Worm (Caenorhabditis elegans) whole organism, late embryonic: ENCODE measurements around the gene exos-8.

Source experiments
- C08G9.2 ChIP-seq: sonication (generic microtip); optimal IDR thresholded peaks from 2 replicates; lab custom pipeline; 2016; ENCODE audit warnings: mild to moderate bottlenecking, missing genetic modification characterization, moderate library complexity, missing compliant biosample characterization
- C38D4.7 ChIP-seq: fragments of 200-800 bp; sonication (Bioruptor generic); optimal IDR thresholded peaks from 2 replicates; lab custom pipeline; 2018; ENCODE audit warnings: mild to moderate bottlenecking, missing genetic modification characterization, moderate library complexity, missing compliant biosample characterization
- K02D7.2 ChIP-seq: sonication (generic microtip); optimal IDR thresholded peaks from 2 replicates; lab custom pipeline; 2017; ENCODE audit warnings: mild to moderate bottlenecking, missing genetic modification characterization, missing compliant biosample characterization
- K09A11.1 ChIP-seq: sonication (generic microtip); optimal IDR thresholded peaks from 2 replicates; lab custom pipeline; 2017; ENCODE audit warnings: antibody characterized with exemption, mild to moderate bottlenecking, missing genetic modification characterization, missing compliant biosample characterization; ENCODE audit not compliant: insufficient read depth
- T23F11.4 ChIP-seq: fragments of 200-800 bp; sonication (Bioruptor generic); optimal IDR thresholded peaks from 2 replicates; lab custom pipeline; 2018; ENCODE audit warnings: mild to moderate bottlenecking, missing genetic modification characterization, missing compliant biosample characterization
- Y22D7AL.16 ChIP-seq: sonication (generic microtip); optimal IDR thresholded peaks from 2 replicates; lab custom pipeline; 2016; ENCODE audit warnings: missing genetic modification characterization, missing compliant biosample characterization
- ceh-14 ChIP-seq: sonication (generic microtip); optimal IDR thresholded peaks from 2 replicates; lab custom pipeline; 2016; ENCODE audit warnings: missing genotype, missing genetic modification characterization, missing compliant biosample characterization
- ceh-18 ChIP-seq: sonication (generic microtip); optimal IDR thresholded peaks from 2 replicates; lab custom pipeline; 2016; ENCODE audit warnings: missing genetic modification characterization, missing compliant biosample characterization
- ceh-19 ChIP-seq: fragments of 200-800 bp; sonication (Bioruptor generic); optimal IDR thresholded peaks from 2 replicates; lab custom pipeline; 2018; ENCODE audit warnings: mild to moderate bottlenecking, missing genetic modification characterization, missing compliant biosample characterization
- ceh-2 ChIP-seq: sonication (generic microtip); optimal IDR thresholded peaks from 2 replicates; lab custom pipeline; 2016; ENCODE audit warnings: missing genotype, missing genetic modification characterization, missing compliant biosample characterization
- ceh-22 ChIP-seq: sonication (generic microtip); optimal IDR thresholded peaks from 2 replicates; lab custom pipeline; 2017; ENCODE audit warnings: missing biosample characterization, missing genetic modification characterization
- ceh-31 ChIP-seq: sonication (generic microtip); optimal IDR thresholded peaks from 2 replicates; lab custom pipeline; 2016; ENCODE audit warnings: missing genetic modification characterization, missing compliant biosample characterization
- ceh-34 ChIP-seq: sonication (generic microtip); optimal IDR thresholded peaks from 2 replicates; lab custom pipeline; 2016; ENCODE audit warnings: mild to moderate bottlenecking, missing genetic modification characterization, missing compliant biosample characterization
- ceh-45 ChIP-seq: fragments of 200-800 bp; sonication (Bioruptor generic); IDR thresholded peaks from 2 replicates; pipeline ENCODE4 v1.3.6; 2022; ENCODE audit warnings: missing genetic modification reagents, missing genetic modification characterization, missing compliant biosample characterization
- ceh-48 ChIP-seq: sonication (generic microtip); optimal IDR thresholded peaks from 2 replicates; lab custom pipeline; 2016; ENCODE audit warnings: missing genetic modification characterization, inconsistent platforms, missing compliant biosample characterization
- ceh-6 ChIP-seq: fragments of 200-800 bp; sonication (Bioruptor generic); optimal IDR thresholded peaks from 2 replicates; lab custom pipeline; 2018; ENCODE audit warnings: mild to moderate bottlenecking, missing genetic modification characterization, missing compliant biosample characterization
- ceh-9 ChIP-seq: sonication (generic microtip); optimal IDR thresholded peaks from 2 replicates; lab custom pipeline; 2016; ENCODE audit warnings: mild to moderate bottlenecking, missing genetic modification characterization, inconsistent platforms, missing compliant biosample characterization
- che-1 ChIP-seq: sonication (generic microtip); optimal IDR thresholded peaks from 2 replicates; lab custom pipeline; 2016; ENCODE audit warnings: mild to moderate bottlenecking, missing genetic modification characterization, missing compliant biosample characterization
- dmd-4 ChIP-seq: sonication (generic microtip); optimal IDR thresholded peaks from 2 replicates; lab custom pipeline; 2016; ENCODE audit warnings: borderline replicate concordance, missing genetic modification characterization, missing compliant biosample characterization
- elt-2 ChIP-seq: sonication (generic microtip); optimal IDR thresholded peaks from 2 replicates; lab custom pipeline; 2016; ENCODE audit warnings: missing genetic modification reagents, missing genetic modification characterization, missing compliant biosample characterization
- elt-4 ChIP-seq: sonication (generic microtip); optimal IDR thresholded peaks from 2 replicates; lab custom pipeline; 2016; ENCODE audit warnings: missing genetic modification characterization, missing compliant biosample characterization
- ets-4 ChIP-seq: sonication (generic microtip); optimal IDR thresholded peaks from 2 replicates; lab custom pipeline; 2016; ENCODE audit warnings: missing genetic modification characterization, missing compliant biosample characterization
- eyg-1 ChIP-seq: sonication (generic microtip); optimal IDR thresholded peaks from 2 replicates; lab custom pipeline; 2016; ENCODE audit warnings: missing genotype, missing genetic modification characterization, missing compliant biosample characterization
- fax-1 ChIP-seq: sonication (generic microtip); optimal IDR thresholded peaks from 2 replicates; lab custom pipeline; 2016; ENCODE audit warnings: missing genotype, missing genetic modification characterization, missing compliant biosample characterization
- fkh-10 ChIP-seq: fragments of 150-350 bp; optimal IDR thresholded peaks from 2 replicates; lab custom pipeline; 2014; ENCODE audit warnings: missing biosample characterization, missing genetic modification reagents, missing genetic modification characterization
- gmeb-2 ChIP-seq: sonication (generic microtip); optimal IDR thresholded peaks from 2 replicates; lab custom pipeline; 2016; ENCODE audit warnings: missing genetic modification characterization, inconsistent platforms, missing compliant biosample characterization
- hlh-13 ChIP-seq: fragments of 200-800 bp; sonication (Bioruptor generic); optimal IDR thresholded peaks from 2 replicates; lab custom pipeline; 2018; ENCODE audit warnings: mild to moderate bottlenecking, missing genetic modification characterization, missing compliant biosample characterization
- hlh-15 ChIP-seq: sonication (generic microtip); optimal IDR thresholded peaks from 2 replicates; lab custom pipeline; 2016; ENCODE audit warnings: missing genetic modification characterization, missing compliant biosample characterization
- hlh-30 ChIP-seq: sonication (generic microtip); optimal IDR thresholded peaks from 2 replicates; lab custom pipeline; 2017; ENCODE audit warnings: antibody characterized with exemption, missing genetic modification characterization, missing compliant biosample characterization; ENCODE audit not compliant: insufficient read depth
- hlh-8 ChIP-seq: sonication (generic microtip); optimal IDR thresholded peaks from 2 replicates; lab custom pipeline; 2016; ENCODE audit warnings: missing genotype, missing genetic modification characterization, missing compliant biosample characterization
- lim-6 ChIP-seq: sonication (generic microtip); optimal IDR thresholded peaks from 2 replicates; lab custom pipeline; 2016; ENCODE audit warnings: missing genetic modification characterization, missing compliant biosample characterization
- lin-11 ChIP-seq: fragments of 200-800 bp; sonication (Bioruptor generic); optimal IDR thresholded peaks from 2 replicates; lab custom pipeline; 2018; ENCODE audit warnings: mild to moderate bottlenecking, missing genetic modification characterization, missing compliant biosample characterization
- mec-3 ChIP-seq: sonication (generic microtip); optimal IDR thresholded peaks from 2 replicates; lab custom pipeline; 2016; ENCODE audit warnings: borderline replicate concordance, missing genetic modification characterization, missing compliant biosample characterization
- nfya-1 ChIP-seq: sonication (generic microtip); optimal IDR thresholded peaks from 2 replicates; lab custom pipeline; 2017; ENCODE audit warnings: missing genetic modification characterization, mild to moderate bottlenecking, missing compliant biosample characterization, antibody characterized with exemption, moderate library complexity
- npax-4 ChIP-seq: sonication (generic microtip); optimal IDR thresholded peaks from 2 replicates; lab custom pipeline; 2016; ENCODE audit warnings: missing genetic modification characterization, missing compliant biosample characterization
- pat-9 ChIP-seq: fragments of 200-800 bp; sonication (Bioruptor generic); optimal IDR thresholded peaks from 2 replicates; lab custom pipeline; 2018; ENCODE audit warnings: mild to moderate bottlenecking, missing genetic modification characterization, moderate library complexity, missing compliant biosample characterization
- pax-1 ChIP-seq: fragments of 150-350 bp; optimal IDR thresholded peaks from 2 replicates; lab custom pipeline; 2014; ENCODE audit warnings: missing biosample characterization, missing genetic modification characterization
- pha-4 ChIP-seq: fragments of 150-350 bp; optimal IDR thresholded peaks from 2 replicates; lab custom pipeline; 2018; ENCODE audit warnings: missing biosample characterization, missing genetic modification reagents, missing genetic modification characterization
- ref-2 ChIP-seq: sonication (generic microtip); optimal IDR thresholded peaks from 2 replicates; lab custom pipeline; 2016; ENCODE audit warnings: missing genetic modification characterization, missing compliant biosample characterization
- rnt-1 ChIP-seq: sonication (generic microtip); optimal IDR thresholded peaks from 2 replicates; lab custom pipeline; 2016; ENCODE audit warnings: missing genetic modification characterization, missing compliant biosample characterization
- sox-4 ChIP-seq: sonication (generic microtip); optimal IDR thresholded peaks from 2 replicates; lab custom pipeline; 2017; ENCODE audit warnings: mild to moderate bottlenecking, missing genetic modification characterization, inconsistent platforms, missing compliant biosample characterization
- syd-9 ChIP-seq: sonication (generic microtip); optimal IDR thresholded peaks from 2 replicates; lab custom pipeline; 2016; ENCODE audit warnings: mild to moderate bottlenecking, missing genetic modification characterization, moderate library complexity, missing compliant biosample characterization
- tbx-2 ChIP-seq: sonication (generic microtip); optimal IDR thresholded peaks from 2 replicates; lab custom pipeline; 2016; ENCODE audit warnings: missing genetic modification characterization, missing compliant biosample characterization
- ttx-3 ChIP-seq: sonication (generic microtip); optimal IDR thresholded peaks from 2 replicates; lab custom pipeline; 2016; ENCODE audit warnings: missing genetic modification reagents, missing genetic modification characterization, missing compliant biosample characterization
- unc-86 ChIP-seq: sonication (generic microtip); optimal IDR thresholded peaks from 2 replicates; lab custom pipeline; 2016; ENCODE audit warnings: missing genetic modification characterization, missing compliant biosample characterization
- ztf-16 ChIP-seq: sonication (generic microtip); optimal IDR thresholded peaks from 2 replicates; lab custom pipeline; 2017; ENCODE audit warnings: missing genetic modification characterization, missing compliant biosample characterization

exos-8 gene

ce11 chrII:6716638-6717037 lies 24.9 kb upstream of the exos-8 start, which contains the start of the genes T14B4.5 and T14B4.20:
T14B4.5 (plus strand) TSS chrII:6716863.
T14B4.20 (plus strand) TSS chrII:6716901.
- TF ChIP-seq eyg-1 (tag; lab: Kevin White, UChicago) (no peak), ceh-6 (GFP tag; lab: Kevin White, UChicago) (no peak), ceh-9 (tag; lab: Kevin White, UChicago) (no peak), unc-86 (tag; lab: Kevin White, UChicago) (no peak), fax-1 (tag; lab: Kevin White, UChicago) (no peak), ceh-19 (GFP tag; lab: Kevin White, UChicago) (no peak), ceh-2 (tag; lab: Kevin White, UChicago) (no peak), hlh-30 (tag; lab: Kevin White, UChicago) (no peak), fkh-10 (GFP tag; lab: Kevin White, UChicago) (no peak), rnt-1 (no peak), ets-4 (tag; lab: Kevin White, UChicago) (no peak)

ce11 chrII:6718221-6718620 lies 23.3 kb upstream of the exos-8 start, which contains the start of gene tsp-10:
tsp-10 (plus strand) TSS chrII:6718586.
- TF ChIP-seq ceh-14 (tag; lab: Kevin White, UChicago) (no peak), nfya-1 (no peak), dmd-4 (tag; lab: Kevin White, UChicago) (no peak), npax-4 (tag; lab: Kevin White, UChicago) (no peak), pha-4 (tag; lab: Kevin White, UChicago) (no peak), ref-2 (tag; lab: Kevin White, UChicago) (no peak), K02D7.2 (no peak), hlh-15 (tag; lab: Kevin White, UChicago) (no peak), lim-6 (tag; lab: Kevin White, UChicago) (no peak), lin-11 (no peak), che-1 (no peak), tbx-2 (no peak), T23F11.4 (no peak), ceh-34 (tag; lab: Kevin White, UChicago) (no peak), hlh-13 (no peak)

ce11 chrII:6721581-6721980 lies 19.9 kb upstream of the exos-8 start:
- TF ChIP-seq fkh-10 (GFP tag; lab: Kevin White, UChicago), result no peak
- no peak for TF ChIP-seq mec-3
- TF ChIP-seq ceh-6 (GFP tag; lab: Kevin White, UChicago), result peak; percentile 13
- no peak for TF ChIP-seq lim-6 (tag; lab: Kevin White, UChicago)
- no peak for TF ChIP-seq pat-9 (tag; lab: Kevin White, UChicago)
- no peak for TF ChIP-seq syd-9 (tag; lab: Kevin White, UChicago)
- peak; percentile 38 for TF ChIP-seq che-1
- peak; percentile 10 for TF ChIP-seq dmd-4 (tag; lab: Kevin White, UChicago)
- peak; percentile 31 for TF ChIP-seq Y22D7AL.16 (tag; lab: Kevin White, UChicago)
- peak; percentile 9 for TF ChIP-seq fax-1 (tag; lab: Kevin White, UChicago)
- TF ChIP-seq tbx-2, result peak; percentile 10
- peak; percentile 17 for TF ChIP-seq elt-2 (tag; lab: Kevin White, UChicago)
- TF ChIP-seq ceh-34 (tag; lab: Kevin White, UChicago), result peak; percentile 96
- TF ChIP-seq ceh-9 (tag; lab: Kevin White, UChicago), result no peak
- peak; percentile 74 for TF ChIP-seq ceh-19 (GFP tag; lab: Kevin White, UChicago)
- TF ChIP-seq ceh-22 (tag; lab: Kevin White, UChicago), result no peak
- no peak for TF ChIP-seq ceh-14 (tag; lab: Kevin White, UChicago)
- TF ChIP-seq ref-2 (tag; lab: Kevin White, UChicago), result peak; percentile 21
- no peak for TF ChIP-seq ttx-3 (tag; lab: Kevin White, UChicago)
- peak; percentile 20 for TF ChIP-seq gmeb-2 (tag; lab: Kevin White, UChicago)
- no peak for TF ChIP-seq unc-86 (tag; lab: Kevin White, UChicago)
- TF ChIP-seq hlh-8 (tag; lab: Kevin White, UChicago), result no peak
- peak; percentile 14 for TF ChIP-seq ceh-48 (tag; lab: Kevin White, UChicago)
- TF ChIP-seq sox-4, result no peak
- TF ChIP-seq ets-4 (tag; lab: Kevin White, UChicago), result no peak
- no peak for TF ChIP-seq pax-1 (tag; lab: Kevin White, UChicago)
- TF ChIP-seq C38D4.7 (GFP tag; lab: Kevin White, UChicago), result peak; percentile 39
- no peak for TF ChIP-seq C08G9.2 (tag; lab: Kevin White, UChicago)
- peak; percentile 51 for TF ChIP-seq hlh-15 (tag; lab: Kevin White, UChicago)
- peak; percentile 15 for TF ChIP-seq ceh-18 (tag; lab: Kevin White, UChicago)
- peak; percentile 11 for TF ChIP-seq K09A11.1
- peak; percentile 28 for TF ChIP-seq rnt-1
- TF ChIP-seq K02D7.2, result no peak
- peak; percentile 16 for TF ChIP-seq ztf-16 (tag; lab: Kevin White, UChicago)
- peak; percentile 28 for TF ChIP-seq ceh-31 (tag; lab: Kevin White, UChicago)
- TF ChIP-seq ceh-45 (GFP tag; lab: Robert Waterston, UW), result no peak
- TF ChIP-seq lin-11, result peak; percentile 14
- no peak for TF ChIP-seq elt-4 (tag; lab: Kevin White, UChicago)
